Worm (Caenorhabditis elegans): ENCODE results near the gene amt-2.

Gene amt-2

ce11 chrIV:13079119-13079518 is 36.9 kb downstream of the amt-2 start, which contains the start of gene C39E9.8 (continued):
- no peak for TF ChIP-seq hlh-15 (tag; optimal IDR thresholded peaks at IDR 0.05)
- no peak for TF ChIP-seq nhr-11 (tag; optimal IDR thresholded peaks at IDR 0.05)

- TF ChIP-seq pax-1 (tag; optimal IDR thresholded peaks at IDR 0.05) (no peak), hlh-13 (GFP tag; optimal IDR thresholded peaks at IDR 0.05) (no peak), ceh-30 (tag; optimal IDR thresholded peaks at IDR 0.05) (no peak), fax-1 (tag; optimal IDR thresholded peaks at IDR 0.05) (no peak), K09A11.1 (tag; optimal IDR thresholded peaks at IDR 0.05; ENCODE audit: insufficient read depth) (no peak), K02D7.2 (tag; optimal IDR thresholded peaks at IDR 0.05) (no peak), F13H6.1 (tag; optimal IDR thresholded peaks at IDR 0.05) (no peak)
Observed at ce11 chrIV:13080185-13080584, 38.0 kb downstream of the amt-2 start.

ce11 chrIV:13080861-13081260 is 38.7 kb downstream of the amt-2 start:
- TF ChIP-seq gmeb-2 (tag; optimal IDR thresholded peaks at IDR 0.05) (no peak), pat-9 (tag; optimal IDR thresholded peaks at IDR 0.05) (no peak), ceh-31 (tag; optimal IDR thresholded peaks at IDR 0.05) (no peak), ceh-14 (tag; optimal IDR thresholded peaks at IDR 0.05) (no peak), pha-2 (tag; optimal IDR thresholded peaks at IDR 0.05) (no peak), hlh-30 (tag; optimal IDR thresholded peaks at IDR 0.05; ENCODE audit: insufficient read depth) (no peak), ceh-22 (tag; optimal IDR thresholded peaks at IDR 0.05) (no peak), dve-1 (tag; optimal IDR thresholded peaks at IDR 0.05) (no peak), hlh-6 (tag; optimal IDR thresholded peaks at IDR 0.05) (no peak), ztf-16 (tag; optimal IDR thresholded peaks at IDR 0.05) (no peak), eyg-1 (tag; optimal IDR thresholded peaks at IDR 0.05) (no peak), C38D4.7 (GFP tag; optimal IDR thresholded peaks at IDR 0.05) (no peak), ceh-48 (tag; optimal IDR thresholded peaks at IDR 0.05) (no peak), ref-2 (tag; optimal IDR thresholded peaks at IDR 0.05) (no peak), ceh-34 (tag; optimal IDR thresholded peaks at IDR 0.05) (no peak), sdc-2 (tag; optimal IDR thresholded peaks at IDR 0.05) (no peak), pag-3 (tag; optimal IDR thresholded peaks at IDR 0.05; ENCODE audit: borderline replicate concordance) (no peak), pqm-1 (tag; optimal IDR thresholded peaks at IDR 0.05) (no peak), unc-86 (tag; optimal IDR thresholded peaks at IDR 0.05) (no peak)

- TF ChIP-seq pros-1 (tag; optimal IDR thresholded peaks at IDR 0.05) (no peak), ama-1 (optimal IDR thresholded peaks at IDR 0.05) (no peak), K02D7.2 (tag; optimal IDR thresholded peaks at IDR 0.05) (no peak), ceh-18 (tag; optimal IDR thresholded peaks at IDR 0.05) (no peak), mec-3 (tag; optimal IDR thresholded peaks at IDR 0.05; ENCODE audit: borderline replicate concordance) (no peak), zip-5 (tag; optimal IDR thresholded peaks at IDR 0.05) (no peak), che-1 (tag; optimal IDR thresholded peaks at IDR 0.05) (no peak), tbx-2 (tag; optimal IDR thresholded peaks at IDR 0.05) (no peak), C08G9.2 (tag; optimal IDR thresholded peaks at IDR 0.05) (no peak), ceh-14 (tag; optimal IDR thresholded peaks at IDR 0.05) (no peak), T23F11.4 (GFP tag; optimal IDR thresholded peaks at IDR 0.05) (no peak), ahr-1 (tag; optimal IDR thresholded peaks at IDR 0.05) (no peak), sdc-2 (tag; optimal IDR thresholded peaks at IDR 0.05) (no peak), sox-4 (tag; optimal IDR thresholded peaks at IDR 0.05) (no peak), pat-9 (tag; optimal IDR thresholded peaks at IDR 0.05) (no peak), ztf-16 (tag; optimal IDR thresholded peaks at IDR 0.05) (no peak), lim-6 (tag; optimal IDR thresholded peaks at IDR 0.05) (no peak), ceh-6 (GFP tag; optimal IDR thresholded peaks at IDR 0.05) (no peak), npax-4 (tag; optimal IDR thresholded peaks at IDR 0.05) (no peak)
Observed at ce11 chrIV:13082106-13082505, 39.9 kb downstream of the amt-2 start.

All from whole organism, late embryonic.